Fruit fly (Drosophila melanogaster): ENCODE data around the gene CG9689.
A peak's percentile ranks its signal among the peaks of the same experiment; 100 is the strongest.

The CG9689 gene

dm6 chrX:9911751-9912150, 30.0 kb downstream of the CG9689 start:
- TF ChIP-seq gl (tag; optimal IDR thresholded peaks at IDR 0.05) (no peak), CG14655 (GFP tag; optimal IDR thresholded peaks at IDR 0.05) (no peak), D1 (tag; optimal IDR thresholded peaks at IDR 0.05) (no peak), fd96Ca (GFP tag; IDR thresholded peaks at IDR 0.05) (no peak), CG8301 (tag; optimal IDR thresholded peaks at IDR 0.05) (no peak), CG8159 (tag; optimal IDR thresholded peaks at IDR 0.05) (no peak), Pif1A (GFP tag; optimal IDR thresholded peaks at IDR 0.05) (no peak), CG15710 (tag; optimal IDR thresholded peaks at IDR 0.05) (no peak), CG13204 (GFP tag; optimal IDR thresholded peaks at IDR 0.05) (no peak), CG17806 (tag; optimal IDR thresholded peaks at IDR 0.05) (no peak), Pif1B (GFP tag; optimal IDR thresholded peaks at IDR 0.05) (no peak)

- TF ChIP-seq Ets98B (GFP tag; IDR thresholded peaks at IDR 0.05) (peak; percentile 45; the same call in 1 of the 2 replicates), fd96Ca (GFP tag; IDR thresholded peaks at IDR 0.05) (no peak), Pif1B (GFP tag; optimal IDR thresholded peaks at IDR 0.05) (no peak), CG32121 (GFP tag; IDR thresholded peaks at IDR 0.05) (peak; percentile 30; the same call in 1 of the 2 replicates), CG17806 (tag; optimal IDR thresholded peaks at IDR 0.05) (no peak), CG12605 (GFP tag; IDR thresholded peaks at IDR 0.05) (peak; percentile 73), CG13204 (GFP tag; optimal IDR thresholded peaks at IDR 0.05) (no peak), gl (tag; optimal IDR thresholded peaks at IDR 0.05) (no peak), rn (GFP tag; IDR thresholded peaks at IDR 0.05) (no peak), Pif1A (GFP tag; optimal IDR thresholded peaks at IDR 0.05) (no peak), CG9948 (tag; optimal IDR thresholded peaks at IDR 0.05) (no peak), CG4496 (GFP tag; IDR thresholded peaks at IDR 0.05) (peak; percentile 73), CG8301 (tag; optimal IDR thresholded peaks at IDR 0.05) (peak; percentile 4), Snoo (tag; optimal IDR thresholded peaks at IDR 0.05) (no peak), CG14655 (GFP tag; optimal IDR thresholded peaks at IDR 0.05) (peak; percentile 39), EcR (GFP tag; optimal IDR thresholded peaks at IDR 0.05) (no peak), CG34367 (tag; optimal IDR thresholded peaks at IDR 0.05) (no peak)
These were observed 49.1 kb downstream of the CG9689 start, which contains the start of gene Idgf4 for dm6 chrX:9930882-9931281. Gene Idgf4 (minus strand): TSS chrX:9930948.

DNA sequence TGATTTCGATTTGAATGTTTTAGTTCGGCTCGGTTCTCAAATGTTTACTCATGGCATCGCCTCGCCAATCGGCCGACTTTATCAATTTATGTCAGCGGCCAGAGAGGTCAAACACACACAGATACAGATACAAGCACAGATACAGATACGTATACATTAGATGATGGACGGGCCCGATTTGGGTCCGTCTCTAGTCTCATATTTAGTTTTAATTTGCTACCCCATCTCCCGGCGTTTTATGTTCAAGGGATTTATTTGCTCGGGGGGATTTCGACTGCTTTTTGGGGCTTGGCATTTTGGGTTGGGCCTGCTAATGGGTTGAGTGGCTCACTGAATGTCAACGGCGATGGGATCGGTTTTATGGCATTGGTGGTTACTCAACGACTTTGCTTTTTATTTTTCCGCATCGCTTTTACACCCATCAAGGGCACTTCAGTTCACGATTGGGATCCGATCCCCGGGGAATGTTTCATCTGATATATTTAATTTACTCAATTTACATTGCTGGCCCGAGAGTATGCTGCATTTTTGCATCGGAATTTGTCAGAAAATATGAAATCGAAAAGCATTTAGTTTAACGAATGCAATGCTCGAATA, 50.6 kb downstream of the CG9689 start:
- TF ChIP-seq gl (tag; optimal IDR thresholded peaks at IDR 0.05) (no peak), EcR (GFP tag; optimal IDR thresholded peaks at IDR 0.05) (peak; percentile 4)
